Worm (Caenorhabditis elegans): Measurements from ENCODE around the gene dvc-1.

DNA sequence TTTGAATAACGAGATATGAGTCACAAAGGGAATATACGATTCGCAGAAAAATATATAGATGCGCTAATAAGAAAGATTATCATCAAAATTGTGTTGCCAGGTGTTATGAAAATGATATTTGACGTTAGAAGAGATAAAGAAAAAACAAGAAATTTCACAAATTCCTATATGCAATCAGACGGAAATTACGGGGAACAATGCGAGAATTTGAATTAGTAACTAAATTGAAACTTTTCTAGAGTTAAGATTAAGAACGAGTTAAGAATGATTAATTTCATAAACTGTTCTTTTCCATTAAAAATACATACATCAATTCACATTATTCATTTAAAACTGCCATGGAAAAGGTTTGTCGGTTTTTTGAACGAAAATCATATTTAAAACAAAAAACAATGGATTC, 43.0 kb downstream of the dvc-1 start, which contains the start of gene clc-6:
- no peak for TF ChIP-seq nhr-76 (tag; optimal IDR thresholded peaks at IDR 0.05)
- no peak for TF ChIP-seq pha-4 (tag; optimal IDR thresholded peaks at IDR 0.05)
